Worm (Caenorhabditis elegans) whole organism, L1 larva: ENCODE measurements around the gene EGAP1.5.

ENCODE experiments used
- F16B12.6 ChIP-seq: fragments of 150-350 bp; optimal IDR thresholded peaks from 2 replicates; lab custom pipeline; 2014; ENCODE audit warnings: missing biosample characterization, missing genetic modification characterization
- blmp-1 ChIP-seq: fragments of 150-350 bp; optimal IDR thresholded peaks from 2 replicates; lab custom pipeline; 2014; ENCODE audit warnings: missing biosample characterization, missing genetic modification characterization
- ceh-82 ChIP-seq, 3 experiments: fragments of 150-350 bp in 1 of 3; sonication (generic microtip) in 2 of 3; optimal IDR thresholded peaks; 2 replicates each; lab custom pipeline; 2014 to 2017; ENCODE audit warnings: missing biosample characterization in 3 of 3, missing genetic modification characterization in 3 of 3
- ceh-88 ChIP-seq: fragments of 200-800 bp; sonication (Bioruptor generic); IDR thresholded peaks from 2 replicates; pipeline ENCODE4 v1.3.6; 2022; ENCODE audit warnings: missing genetic modification characterization, missing compliant biosample characterization
- dpl-1 ChIP-seq, 3 experiments: fragments of 150-350 bp in 2 of 3; sonication (generic microtip) in 1 of 3; optimal IDR thresholded peaks; 2 replicates each; lab custom pipeline; 2014 to 2017; ENCODE audit warnings: missing biosample characterization in 3 of 3, missing genetic modification characterization in 3 of 3, missing genetic modification reagents in 3 of 3
- dsc-1 ChIP-seq: sonication (generic microtip); optimal IDR thresholded peaks from 2 replicates; lab custom pipeline; 2016; ENCODE audit warnings: mild to moderate bottlenecking, missing genetic modification characterization, missing compliant biosample characterization
- efl-1 ChIP-seq, 4 experiments: fragments of 150-350 bp; optimal IDR thresholded peaks in 3 of 4; peaks in 1 of 4; 1 replicate in 1 of 4; 2 replicates in 3 of 4; lab custom pipeline; 2014; ENCODE audit warnings: missing biosample characterization in 2 of 4, missing genetic modification characterization in 2 of 4, missing genetic modification reagents in 2 of 4
- efl-3 ChIP-seq: fragments of 200-800 bp; sonication (Bioruptor generic); optimal IDR thresholded peaks from 2 replicates; lab custom pipeline; 2018; ENCODE audit warnings: mild to moderate bottlenecking, missing genetic modification characterization, missing compliant biosample characterization
- elt-2 ChIP-seq: sonication (generic microtip); optimal IDR thresholded peaks from 2 replicates; lab custom pipeline; 2016; ENCODE audit warnings: missing genetic modification characterization, mild to moderate bottlenecking, inconsistent platforms, missing compliant biosample characterization, missing genetic modification reagents
- ets-5 ChIP-seq: fragments of 200-800 bp; sonication (Bioruptor generic); IDR thresholded peaks from 2 replicates; pipeline ENCODE4 v1.3.6; 2022; ENCODE audit warnings: missing genetic modification characterization, missing compliant biosample characterization
- fkh-10 ChIP-seq: sonication (generic microtip); optimal IDR thresholded peaks from 2 replicates; lab custom pipeline; 2017; ENCODE audit warnings: missing biosample characterization, missing genetic modification reagents, missing genetic modification characterization
- fkh-8 ChIP-seq: sonication (generic microtip); optimal IDR thresholded peaks from 2 replicates; lab custom pipeline; 2016; ENCODE audit warnings: mild to moderate bottlenecking, missing genetic modification characterization, missing compliant biosample characterization
- fos-1 ChIP-seq: fragments of 150-350 bp; optimal IDR thresholded peaks from 2 replicates; lab custom pipeline; 2014; ENCODE audit warnings: missing biosample characterization, missing genetic modification characterization
- irx-1 ChIP-seq: sonication (generic microtip); optimal IDR thresholded peaks from 2 replicates; lab custom pipeline; 2016; ENCODE audit warnings: missing genetic modification characterization, missing compliant biosample characterization
- lin-14 ChIP-seq: fragments of 200-800 bp; sonication (Bioruptor generic); optimal IDR thresholded peaks from 2 replicates; lab custom pipeline; 2018; ENCODE audit warnings: mild to moderate bottlenecking, missing genetic modification characterization, moderate library complexity, missing compliant biosample characterization
- lsy-2 ChIP-seq, 2 experiments: fragments of 150-350 bp; optimal IDR thresholded peaks; 2 replicates each; lab custom pipeline; 2014; ENCODE audit warnings: missing biosample characterization in 2 of 2, missing genetic modification characterization in 2 of 2
- mdl-1 ChIP-seq, 2 experiments: fragments of 150-350 bp; optimal IDR thresholded peaks; 2 replicates each; lab custom pipeline; 2014 to 2017; ENCODE audit warnings: missing biosample characterization in 2 of 2, missing genetic modification characterization in 2 of 2, inconsistent platforms in 1 of 2
- mep-1 ChIP-seq: fragments of 150-350 bp; optimal IDR thresholded peaks from 2 replicates; lab custom pipeline; 2014; ENCODE audit warnings: missing biosample characterization, missing genetic modification characterization
- nhr-12 ChIP-seq: sonication (generic microtip); optimal IDR thresholded peaks from 2 replicates; lab custom pipeline; 2017; ENCODE audit warnings: missing biosample characterization, missing genetic modification characterization
- nhr-19 ChIP-seq: fragments of 200-800 bp; sonication (Bioruptor generic); conservative IDR thresholded peaks from 2 replicates; pipeline ENCODE4 v1.3.6; 2022; ENCODE audit warnings: missing genetic modification characterization, missing compliant biosample characterization
- nhr-47 ChIP-seq: sonication (generic microtip); optimal IDR thresholded peaks from 2 replicates; lab custom pipeline; 2016; ENCODE audit warnings: mild to moderate bottlenecking, missing genetic modification characterization, moderate library complexity, missing compliant biosample characterization
- nhr-71 ChIP-seq: sonication (generic microtip); optimal IDR thresholded peaks from 2 replicates; lab custom pipeline; 2016; ENCODE audit warnings: mild to moderate bottlenecking, missing genetic modification characterization, moderate library complexity, missing compliant biosample characterization
- nhr-77 ChIP-seq: fragments of 150-350 bp; optimal IDR thresholded peaks from 2 replicates; lab custom pipeline; 2014; ENCODE audit warnings: missing biosample characterization, missing genetic modification characterization
- nhr-90 ChIP-seq: sonication (generic microtip); optimal IDR thresholded peaks from 2 replicates; lab custom pipeline; 2016; ENCODE audit warnings: mild to moderate bottlenecking, missing genetic modification characterization, missing compliant biosample characterization; ENCODE audit not compliant: poor library complexity
- pag-3 ChIP-seq: sonication (generic microtip); optimal IDR thresholded peaks from 2 replicates; lab custom pipeline; 2017; ENCODE audit warnings: missing genetic modification characterization, mild to moderate bottlenecking, missing compliant biosample characterization, antibody characterized with exemption, borderline replicate concordance; ENCODE audit not compliant: insufficient read depth
- pax-3 ChIP-seq: fragments of 200-800 bp; sonication (Bioruptor generic); optimal IDR thresholded peaks from 2 replicates; lab custom pipeline; 2018; ENCODE audit warnings: mild to moderate bottlenecking, missing genetic modification characterization, moderate library complexity, missing compliant biosample characterization
- rnt-1 ChIP-seq: sonication (generic microtip); optimal IDR thresholded peaks from 2 replicates; lab custom pipeline; 2016; ENCODE audit warnings: mild to moderate bottlenecking, missing genetic modification characterization, moderate library complexity, missing compliant biosample characterization
- skn-1 ChIP-seq: fragments of 150-350 bp; optimal IDR thresholded peaks from 2 replicates; lab custom pipeline; 2014; ENCODE audit warnings: missing biosample characterization, missing genetic modification characterization
- snu-23 ChIP-seq: sonication (generic microtip); optimal IDR thresholded peaks from 2 replicates; lab custom pipeline; 2016; ENCODE audit warnings: missing genetic modification characterization, missing compliant biosample characterization
- sptf-1 ChIP-seq: fragments of 150-350 bp; optimal IDR thresholded peaks from 2 replicates; lab custom pipeline; 2014; ENCODE audit warnings: missing biosample characterization, missing genetic modification characterization
- tbx-2 ChIP-seq: sonication (generic microtip); optimal IDR thresholded peaks from 2 replicates; lab custom pipeline; 2016; ENCODE audit warnings: missing genetic modification characterization, missing compliant biosample characterization
- unc-130 ChIP-seq: fragments of 150-350 bp; optimal IDR thresholded peaks from 2 replicates; lab custom pipeline; 2017; ENCODE audit warnings: missing biosample characterization, missing genetic modification characterization, inconsistent platforms
- unc-30 ChIP-seq: sonication (generic microtip); optimal IDR thresholded peaks from 2 replicates; lab custom pipeline; 2017; ENCODE audit warnings: missing biosample characterization, missing genetic modification characterization
- unc-98 ChIP-seq: fragments of 200-800 bp; sonication (Bioruptor generic); IDR thresholded peaks from 2 replicates; pipeline ENCODE4 v1.3.6; 2022; ENCODE audit warnings: missing genetic modification characterization, missing compliant biosample characterization
- vab-15 ChIP-seq: sonication (generic microtip); optimal IDR thresholded peaks from 2 replicates; lab custom pipeline; 2017; ENCODE audit warnings: missing genotype, mild to moderate bottlenecking, missing genetic modification characterization, missing compliant biosample characterization
- zip-4 ChIP-seq: fragments of 200-800 bp; sonication (Bioruptor generic); optimal IDR thresholded peaks from 2 replicates; lab custom pipeline; 2018; ENCODE audit warnings: mild to moderate bottlenecking, missing genetic modification characterization, moderate library complexity, missing compliant biosample characterization
- ztf-4 ChIP-seq: fragments of 150-350 bp; optimal IDR thresholded peaks from 2 replicates; lab custom pipeline; 2014; ENCODE audit warnings: missing biosample characterization, missing genetic modification characterization

The EGAP1.5 gene

ce11 chrIII:5892909-5893308 lies 38.6 kb upstream of the EGAP1.5 start:
- TF ChIP-seq efl-1 (optimal IDR thresholded peaks at IDR 0.05; lab: Kevin White, UChicago), result no peak
- peak in 1 of 2 experiments; percentile 39 for TF ChIP-seq efl-1 (GFP tag; optimal IDR thresholded peaks at IDR 0.05 in 1 of 2; lab: Kevin White, UChicago)
- no peak for TF ChIP-seq tbx-2
- no peak for TF ChIP-seq vab-15 (tag; lab: Kevin White, UChicago)
- TF ChIP-seq F16B12.6 (tag; lab: Kevin White, UChicago), result no peak
- peak in 1 of 2 experiments; percentile 21 for TF ChIP-seq mdl-1 (tag; optimal IDR thresholded peaks at IDR 0.05; lab: Kevin White, UChicago)
- TF ChIP-seq unc-98 (GFP tag; lab: Robert Waterston, UW), result no peak
- TF ChIP-seq lin-14, result peak; percentile 32
- no peak for TF ChIP-seq efl-3 (GFP tag; lab: Kevin White, UChicago)
- no peak for TF ChIP-seq pax-3 (tag; lab: Kevin White, UChicago)
- no peak for TF ChIP-seq nhr-90
- no peak for TF ChIP-seq unc-130
- TF ChIP-seq nhr-19 (GFP tag; lab: Robert Waterston, UW), result no peak
- peak; percentile 41 for TF ChIP-seq nhr-77 (tag; lab: Kevin White, UChicago)
- no peak for TF ChIP-seq rnt-1 (tag; lab: Kevin White, UChicago)
- no peak for TF ChIP-seq mep-1 (tag; lab: Kevin White, UChicago)
- TF ChIP-seq ceh-82 (tag; optimal IDR thresholded peaks at IDR 0.05; lab: Kevin White, UChicago), result no peak

- TF ChIP-seq fkh-10 (GFP tag; lab: Kevin White, UChicago), result no peak
- TF ChIP-seq irx-1 (tag; lab: Kevin White, UChicago), result no peak
- TF ChIP-seq nhr-12, result no peak
- no peak for TF ChIP-seq ets-5
- TF ChIP-seq pag-3 (tag; lab: Kevin White, UChicago), result no peak
- no peak for TF ChIP-seq sptf-1 (tag; lab: Kevin White, UChicago)
- TF ChIP-seq nhr-19 (GFP tag; lab: Robert Waterston, UW), result no peak
- TF ChIP-seq nhr-90, result no peak
- TF ChIP-seq fos-1 (tag; lab: Kevin White, UChicago), result no peak
- TF ChIP-seq unc-30 (tag; lab: Kevin White, UChicago), result no peak
- TF ChIP-seq elt-2 (tag; lab: Kevin White, UChicago), result no peak
- TF ChIP-seq mep-1 (tag; lab: Kevin White, UChicago), result no peak
- no peak for TF ChIP-seq zip-4
- no peak for TF ChIP-seq nhr-71
- no peak for TF ChIP-seq vab-15 (tag; lab: Kevin White, UChicago)
- TF ChIP-seq efl-1 (optimal IDR thresholded peaks at IDR 0.05; lab: Kevin White, UChicago), result no peak
- no peak for TF ChIP-seq efl-1 (GFP tag; optimal IDR thresholded peaks at IDR 0.05 in 1 of 2; lab: Kevin White, UChicago)
- no peak for TF ChIP-seq dsc-1 (tag; lab: Kevin White, UChicago)
- TF ChIP-seq nhr-47 (tag; lab: Kevin White, UChicago), result no peak
- no peak for TF ChIP-seq fkh-8 (tag; lab: Kevin White, UChicago)
- TF ChIP-seq ztf-4, result no peak
These were observed 35.6 kb upstream of the EGAP1.5 start, which contains the start of gene pxl-1 for ce11 chrIII:5895913-5896312. pxl-1 (minus strand) TSS chrIII:5896013.

ce11 chrIII:5897468-5897867 lies 34.1 kb upstream of the EGAP1.5 start:
- peak; percentile 22 for TF ChIP-seq nhr-71
- TF ChIP-seq dpl-1 (GFP tag; optimal IDR thresholded peaks at IDR 0.05; lab: Kevin White, UChicago), result peak; percentile 19 to 50 (median 22)
- no peak for TF ChIP-seq unc-98 (GFP tag; lab: Robert Waterston, UW)
- TF ChIP-seq efl-1 (optimal IDR thresholded peaks at IDR 0.05; lab: Kevin White, UChicago), result peak; percentile 4 to 12
- peak in 1 of 2 experiments; percentile 11 for TF ChIP-seq efl-1 (GFP tag; optimal IDR thresholded peaks at IDR 0.05 in 1 of 2; lab: Kevin White, UChicago)
- TF ChIP-seq blmp-1 (tag; lab: Kevin White, UChicago), result peak; percentile 8
- peak; percentile 60 for TF ChIP-seq lin-14
- peak; percentile 28 for TF ChIP-seq snu-23 (GFP tag; lab: Kevin White, UChicago)
- TF ChIP-seq skn-1, result no peak
- peak in 1 of 2 experiments; percentile 27 for TF ChIP-seq lsy-2 (tag; optimal IDR thresholded peaks at IDR 0.05; lab: Kevin White, UChicago)
- no peak for TF ChIP-seq ceh-88 (GFP tag; lab: Robert Waterston, UW)
- no peak for TF ChIP-seq vab-15 (tag; lab: Kevin White, UChicago)
